Worm (Caenorhabditis elegans) whole organism, young adult: Measurements from ENCODE around the gene R13A1.5.

Source experiments
- T26A5.8 ChIP-seq: sonication (generic microtip); optimal IDR thresholded peaks from 2 replicates; lab custom pipeline; 2016; ENCODE audit warnings: missing genetic modification characterization, missing compliant biosample characterization
- efl-1 ChIP-seq: fragments of 150-350 bp; optimal IDR thresholded peaks from 2 replicates; lab custom pipeline; 2014; ENCODE audit warnings: missing biosample characterization, missing genetic modification reagents, missing genetic modification characterization
- nhr-90 ChIP-seq: sonication (generic microtip); optimal IDR thresholded peaks from 2 replicates; lab custom pipeline; 2016; ENCODE audit warnings: missing genotype, mild to moderate bottlenecking, missing genetic modification characterization, missing compliant biosample characterization
- pbrm-1 ChIP-seq: fragments of 200-800 bp; sonication (Bioruptor generic); IDR thresholded peaks from 2 replicates; pipeline ENCODE4 v1.3.6; 2022; ENCODE audit warnings: missing genetic modification reagents, missing genetic modification characterization, missing compliant biosample characterization
- pha-4 ChIP-seq: fragments of 150-350 bp; sonication (generic microtip); optimal IDR thresholded peaks from 2 replicates; lab custom pipeline; 2014; ENCODE audit warnings: missing biosample characterization, missing genetic modification reagents, missing genetic modification characterization

- TF ChIP-seq nhr-90 (no peak), pha-4 (no peak), efl-1 (no peak), pbrm-1 (no peak), T26A5.8 (tag; lab: Kevin White, UChicago) (no peak)
Measured at ce11 chrIV:7230935-7231334, 39.3 kb upstream of the R13A1.5 start, which contains the start of gene D2024.4.
